Worm (Caenorhabditis elegans): Measurements from ENCODE around the gene lcmt-1.

- no peak for TF ChIP-seq M03D4.4 (tag; optimal IDR thresholded peaks at IDR 0.05)
- no peak for TF ChIP-seq ceh-39 (tag; optimal IDR thresholded peaks at IDR 0.05)
- TF ChIP-seq blmp-1 (tag; optimal IDR thresholded peaks at IDR 0.05), result no peak
- no peak for TF ChIP-seq lsy-2 (tag; optimal IDR thresholded peaks at IDR 0.05)
- no peak for TF ChIP-seq ces-1 (GFP tag; optimal IDR thresholded peaks at IDR 0.05)
- no peak for TF ChIP-seq unc-39 (tag; optimal IDR thresholded peaks at IDR 0.05)
- TF ChIP-seq elt-3 (tag; optimal IDR thresholded peaks at IDR 0.05), result no peak
- TF ChIP-seq pha-4 (tag; optimal IDR thresholded peaks at IDR 0.05), result no peak
- TF ChIP-seq elt-1 (tag; optimal IDR thresholded peaks at IDR 0.05; ENCODE audit: borderline replicate concordance, insufficient read depth), result no peak
- TF ChIP-seq mep-1 (tag; optimal IDR thresholded peaks at IDR 0.05), result no peak
- no peak for TF ChIP-seq unc-62 (GFP tag; optimal IDR thresholded peaks at IDR 0.05)
Observed at ce11 chrIII:4359208-4359607, 16.0 kb downstream of the lcmt-1 start.
